Fruit fly (Drosophila melanogaster) Kc167 (cell line): ENCODE results near the gene Ccp84Ae.

ENCODE experiments used
- Myc ChIP-seq: fragments of >200 bp; optimal IDR thresholded peaks from 2 replicates; lab custom pipeline; 2017; ENCODE audit warnings: missing external identifiers
- Sin3A ChIP-seq: fragments of >200 bp; optimal IDR thresholded peaks from 2 replicates; lab custom pipeline; 2018; ENCODE audit warnings: missing external identifiers
- h ChIP-seq: fragments of >200 bp; optimal IDR thresholded peaks from 3 replicates; lab custom pipeline; 2018; ENCODE audit warnings: missing external identifiers
- insv ChIP-seq: fragments of >200 bp; optimal IDR thresholded peaks from 3 replicates; lab custom pipeline; 2018; ENCODE audit warnings: missing external identifiers
- psq ChIP-seq: fragments of >200 bp; optimal IDR thresholded peaks from 2 replicates; lab custom pipeline; 2017; ENCODE audit warnings: missing external identifiers
- ttk ChIP-seq: sonication (Bioruptor generic); optimal IDR thresholded peaks from 2 replicates; lab custom pipeline; 2017; ENCODE audit warnings: missing external identifiers

Gene Ccp84Ae

DNA sequence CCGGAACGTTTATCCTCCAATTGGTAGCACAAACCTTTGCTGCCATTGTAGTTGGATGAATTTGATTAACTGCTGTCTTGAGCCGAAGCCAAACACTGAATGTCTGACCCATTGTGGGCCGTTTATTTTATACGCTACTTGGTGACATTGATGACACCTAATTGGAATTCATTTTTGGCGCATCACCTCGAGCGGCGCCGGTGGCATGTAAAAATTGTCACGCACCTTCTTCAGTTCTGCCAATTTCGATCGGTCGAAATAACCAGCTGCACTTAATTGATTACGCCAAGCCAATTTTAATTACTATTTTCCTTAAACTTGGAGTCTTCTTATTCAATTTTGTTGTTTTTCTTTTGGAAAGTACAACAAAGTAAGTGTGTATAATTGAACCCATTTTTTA lies at the start of gene Ccp84Ae:
Gene Ccp84Ae (minus strand): TSS at position 101 of the 400 bp plus-strand sequence.
- TF ChIP-seq h (no peak), Sin3A (lab: Kevin White, UChicago) (no peak), Myc (lab: Kevin White, UChicago) (no peak), ttk (lab: Kevin White, UChicago) (no peak), psq (lab: Kevin White, UChicago) (no peak), insv (no peak)

DNA sequence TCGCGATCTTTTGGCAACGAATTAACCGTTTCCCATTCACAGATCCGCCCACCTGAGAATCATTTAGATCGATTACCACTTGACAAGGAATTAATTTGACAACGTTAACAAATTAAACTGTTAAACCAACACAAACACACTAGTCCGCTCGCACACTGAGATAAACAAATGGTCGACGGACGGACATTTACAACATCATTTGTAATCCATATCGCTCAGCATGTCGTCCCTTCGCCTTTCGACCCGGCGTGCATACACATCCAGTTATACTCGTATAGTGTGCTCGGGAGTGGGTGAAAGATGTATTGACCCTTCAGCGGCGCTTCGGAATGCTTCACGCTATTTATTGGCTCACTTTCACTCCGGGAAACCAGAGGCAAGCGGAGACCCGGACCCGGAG lies 44.2 kb upstream of the Ccp84Ae start:
- TF ChIP-seq ttk (lab: Kevin White, UChicago) (no peak), h (no peak), psq (lab: Kevin White, UChicago) (no peak), insv (no peak), Myc (lab: Kevin White, UChicago) (no peak), Sin3A (lab: Kevin White, UChicago) (no peak)

DNA sequence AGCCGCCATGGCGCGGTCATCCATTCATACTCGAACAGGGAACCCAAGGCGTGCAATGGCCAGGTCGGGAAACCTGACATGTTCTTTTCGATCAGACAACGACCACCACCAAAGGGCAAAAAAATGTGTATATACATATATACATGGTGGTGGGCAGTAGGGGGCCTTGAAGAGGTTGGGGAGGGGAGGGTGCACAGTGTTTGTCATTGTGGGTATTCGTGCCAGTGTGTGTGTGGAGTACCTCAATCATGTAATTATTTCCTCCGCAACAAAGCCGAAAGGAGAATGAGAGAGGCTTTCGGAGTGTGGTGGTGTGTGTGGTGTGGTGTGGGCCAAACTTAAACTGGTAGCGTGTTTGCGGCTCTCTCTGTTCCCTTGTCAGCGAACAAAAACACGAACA lies 34.6 kb upstream of the Ccp84Ae start:
- TF ChIP-seq h (no peak), insv (no peak), ttk (lab: Kevin White, UChicago) (no peak), Myc (lab: Kevin White, UChicago) (no peak), Sin3A (lab: Kevin White, UChicago) (no peak), psq (lab: Kevin White, UChicago) (no peak)

DNA sequence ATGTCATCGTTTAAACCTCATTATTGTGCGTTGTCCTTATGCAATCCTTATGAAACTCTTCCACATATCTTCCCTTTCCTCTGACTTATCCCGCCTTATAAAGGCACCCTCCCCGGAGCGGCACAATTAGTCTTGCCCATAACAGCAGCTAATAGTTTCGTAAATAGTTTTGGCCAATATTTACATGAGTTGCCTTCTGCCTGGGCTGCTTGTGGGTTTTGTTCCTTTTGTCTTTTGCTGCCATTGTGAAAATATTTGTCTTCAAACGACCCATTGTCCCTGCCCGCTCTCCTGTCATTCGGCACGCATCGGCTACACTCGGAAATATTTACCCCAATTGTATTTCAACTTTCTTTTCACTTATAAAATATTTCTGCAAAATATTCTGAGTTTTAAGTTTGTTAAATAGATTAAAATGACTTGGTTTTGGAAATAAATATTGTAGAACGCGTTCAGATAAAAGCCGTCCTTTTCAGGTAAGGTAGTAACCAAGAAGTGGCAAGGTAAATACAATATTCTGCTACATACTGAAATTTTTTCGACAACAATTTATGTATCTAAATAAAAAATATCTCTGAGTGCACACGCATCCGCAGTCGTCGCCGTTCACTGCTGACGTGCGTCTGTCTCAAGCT lies 32.1 kb upstream of the Ccp84Ae start:
- no peak for TF ChIP-seq Sin3A (lab: Kevin White, UChicago)
- TF ChIP-seq psq (lab: Kevin White, UChicago) = no peak
- no peak for TF ChIP-seq Myc (lab: Kevin White, UChicago)
- TF ChIP-seq h = no peak
- TF ChIP-seq insv = no peak
- TF ChIP-seq ttk (lab: Kevin White, UChicago) = no peak

DNA sequence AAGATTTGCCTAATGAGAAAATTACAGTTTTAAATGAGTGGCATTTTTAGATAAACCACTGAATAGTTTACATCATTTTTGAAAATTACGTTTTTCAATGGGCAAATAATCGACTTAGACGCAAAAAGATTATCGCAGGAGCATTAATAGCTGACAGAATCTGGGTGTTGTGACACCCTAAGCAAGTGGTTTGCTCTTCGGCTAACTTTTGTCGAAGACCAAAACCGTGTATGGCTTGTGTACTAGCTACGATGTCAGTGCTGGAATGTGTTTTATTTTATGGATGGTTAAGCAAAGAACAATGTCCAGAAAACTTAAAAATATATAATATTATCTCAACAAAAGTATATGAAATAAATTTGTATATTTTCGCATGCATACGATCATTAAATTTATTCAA lies 17.3 kb upstream of the Ccp84Ae start:
- TF ChIP-seq psq (lab: Kevin White, UChicago) = no peak
- TF ChIP-seq h = no peak
- no peak for TF ChIP-seq Sin3A (lab: Kevin White, UChicago)
- no peak for TF ChIP-seq Myc (lab: Kevin White, UChicago)
- no peak for TF ChIP-seq insv
- TF ChIP-seq ttk (lab: Kevin White, UChicago) = no peak

DNA sequence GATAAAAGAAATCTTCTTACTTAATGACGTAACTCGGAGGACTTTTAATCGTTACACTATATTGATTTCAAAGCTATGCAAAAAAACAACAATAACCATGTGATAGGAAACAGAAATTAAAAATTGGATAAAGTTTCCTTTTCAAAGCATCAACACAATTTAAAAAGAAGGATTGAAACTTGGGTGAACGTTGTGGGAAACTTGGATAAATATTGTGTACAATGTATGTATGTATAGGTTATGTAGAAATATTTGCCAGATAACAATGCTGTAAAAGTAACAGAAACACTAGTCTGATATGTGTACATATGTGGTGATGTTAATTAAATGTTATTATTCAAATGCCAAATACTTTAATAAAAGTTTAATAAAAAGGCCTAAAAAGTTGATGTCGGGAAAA lies 14.8 kb upstream of the Ccp84Ae start:
- TF ChIP-seq Myc (lab: Kevin White, UChicago) = no peak
- no peak for TF ChIP-seq Sin3A (lab: Kevin White, UChicago)
- TF ChIP-seq insv = no peak
- no peak for TF ChIP-seq h
- TF ChIP-seq psq (lab: Kevin White, UChicago) = no peak
- no peak for TF ChIP-seq ttk (lab: Kevin White, UChicago)

DNA sequence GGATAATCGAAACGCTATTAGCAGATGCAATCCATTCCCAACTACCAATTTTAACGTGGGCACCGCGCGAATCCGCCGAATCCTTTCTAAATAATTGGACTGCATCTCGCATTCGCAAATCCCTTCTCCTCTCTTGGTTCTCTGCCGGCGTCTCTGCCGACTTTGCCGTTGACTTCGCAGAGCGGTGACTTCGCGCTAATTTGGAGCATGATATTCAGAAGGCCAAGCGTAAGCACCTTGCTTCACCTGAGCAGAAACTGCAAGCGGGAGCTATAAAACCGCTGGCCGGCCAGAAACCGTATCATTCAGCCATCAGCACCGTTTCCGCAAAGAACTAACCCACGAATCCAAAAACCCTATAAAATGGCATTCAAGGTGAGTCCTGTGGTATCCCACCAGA lies 12.2 kb upstream of the Ccp84Ae start, which contains the start of gene Ccp84Aa:
Gene Ccp84Aa (plus strand): TSS at position 301 of the 400 bp plus-strand sequence.
- no peak for TF ChIP-seq Myc (lab: Kevin White, UChicago)
- TF ChIP-seq psq (lab: Kevin White, UChicago) = no peak
- no peak for TF ChIP-seq Sin3A (lab: Kevin White, UChicago)
- TF ChIP-seq insv = no peak
- no peak for TF ChIP-seq h
- no peak for TF ChIP-seq ttk (lab: Kevin White, UChicago)

DNA sequence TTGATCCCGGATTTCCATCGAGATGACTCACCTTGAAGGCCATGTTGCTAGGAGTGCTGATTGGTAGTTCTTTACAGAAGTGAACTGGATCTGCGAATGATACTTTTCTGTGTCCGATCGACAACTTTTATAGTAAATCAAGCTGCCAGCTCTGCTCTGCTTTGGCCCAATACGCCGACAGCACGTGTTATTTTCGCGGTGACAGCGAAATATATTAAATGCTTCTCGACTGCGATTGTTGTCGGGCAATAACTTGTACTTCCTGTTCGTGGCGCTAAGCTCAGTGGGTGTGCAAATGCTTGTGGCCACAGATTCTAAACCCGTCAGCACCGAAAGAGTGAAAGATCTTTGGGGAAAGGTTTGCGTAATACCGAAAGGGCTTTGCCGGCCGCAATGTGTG lies 11.2 kb upstream of the Ccp84Ae start, which contains the start of gene Ccp84Ab:
Gene Ccp84Ab (minus strand): TSS at position 101 of the 400 bp plus-strand sequence.
- TF ChIP-seq psq (lab: Kevin White, UChicago) (no peak), Sin3A (lab: Kevin White, UChicago) (no peak)

DNA sequence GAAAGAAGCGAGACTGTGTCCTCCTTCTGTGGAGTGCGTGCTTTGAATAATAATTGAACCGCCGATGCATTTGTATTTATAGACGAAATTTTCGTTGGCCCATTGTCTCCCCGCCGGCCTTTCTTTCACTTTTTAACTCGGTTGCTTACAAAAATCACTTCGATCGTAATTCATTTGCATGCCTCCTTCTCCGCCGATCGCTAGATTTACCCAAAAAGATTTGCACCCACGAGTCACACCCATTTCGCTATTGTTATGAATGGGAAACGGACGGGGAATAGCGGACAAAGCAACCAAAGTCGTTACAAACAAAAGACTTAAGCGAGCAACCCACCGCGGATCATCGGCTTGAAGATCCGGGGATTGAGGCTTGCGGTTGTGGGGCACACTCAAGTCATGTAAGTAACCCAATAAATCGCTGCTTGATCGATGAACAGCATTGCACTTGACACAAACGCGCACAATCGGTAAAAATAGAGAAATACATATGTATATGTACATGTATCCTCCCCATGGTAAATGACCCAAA lies 4.7 kb upstream of the Ccp84Ae start, which contains the start of gene Ccp84Ac:
Gene Ccp84Ac (minus strand): TSS at position 51 of the 529 bp plus-strand sequence.
- TF ChIP-seq ttk (lab: Kevin White, UChicago) (no peak), Sin3A (lab: Kevin White, UChicago) (no peak), Myc (lab: Kevin White, UChicago) (no peak), insv (no peak), psq (lab: Kevin White, UChicago) (no peak), h (no peak)

DNA sequence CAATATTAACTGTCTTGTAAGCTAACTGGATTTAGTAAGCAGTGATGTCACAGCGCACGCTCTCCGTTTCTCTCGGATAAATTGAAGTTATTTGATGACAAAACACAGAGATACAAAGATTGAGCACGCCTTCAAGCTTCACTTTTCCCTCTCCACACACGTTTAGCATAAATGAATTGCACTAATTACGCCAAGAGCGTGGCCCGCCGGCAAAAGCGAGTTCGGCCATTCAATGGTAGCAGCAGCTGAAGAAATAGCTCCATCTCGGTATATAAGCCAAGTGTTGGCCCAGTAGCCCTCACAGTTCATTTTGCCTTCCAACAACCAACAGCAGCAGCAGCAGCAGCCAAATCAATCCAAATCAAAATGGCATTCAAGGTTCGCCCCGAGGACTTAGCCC lies 874 bp upstream of the Ccp84Ae start, which contains the start of gene Ccp84Ad:
Gene Ccp84Ad (plus strand): TSS at position 301 of the 400 bp plus-strand sequence.
- no peak for TF ChIP-seq Myc (lab: Kevin White, UChicago)
- TF ChIP-seq Sin3A (lab: Kevin White, UChicago) = no peak
- no peak for TF ChIP-seq h
- no peak for TF ChIP-seq ttk (lab: Kevin White, UChicago)
- TF ChIP-seq insv = no peak
- TF ChIP-seq psq (lab: Kevin White, UChicago) = no peak

DNA sequence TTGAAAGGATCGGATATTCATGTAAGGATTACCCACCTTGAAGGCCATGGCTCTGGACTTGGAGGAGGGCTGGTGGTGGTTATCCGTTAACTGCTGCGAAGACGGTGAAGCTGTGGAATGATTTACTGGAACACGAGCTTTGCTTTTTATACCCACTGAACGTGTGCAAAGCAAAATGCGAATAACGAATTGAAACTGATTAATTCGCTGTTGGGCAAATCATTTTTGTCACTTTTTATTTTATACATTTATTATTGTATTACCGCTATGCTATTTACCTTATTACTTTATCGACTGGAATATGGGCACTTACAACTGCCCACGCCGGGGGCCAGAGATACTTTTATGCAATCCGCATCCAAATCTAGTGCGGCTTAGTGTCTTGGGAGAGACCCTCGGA lies 1.4 kb downstream of the Ccp84Ae start, which contains the start of gene Ccp84Af:
Gene Ccp84Af (minus strand): TSS at position 101 of the 400 bp plus-strand sequence.
- TF ChIP-seq Myc (lab: Kevin White, UChicago) = no peak
- TF ChIP-seq h = no peak
- no peak for TF ChIP-seq ttk (lab: Kevin White, UChicago)
- no peak for TF ChIP-seq insv
- no peak for TF ChIP-seq psq (lab: Kevin White, UChicago)
- TF ChIP-seq Sin3A (lab: Kevin White, UChicago) = no peak

DNA sequence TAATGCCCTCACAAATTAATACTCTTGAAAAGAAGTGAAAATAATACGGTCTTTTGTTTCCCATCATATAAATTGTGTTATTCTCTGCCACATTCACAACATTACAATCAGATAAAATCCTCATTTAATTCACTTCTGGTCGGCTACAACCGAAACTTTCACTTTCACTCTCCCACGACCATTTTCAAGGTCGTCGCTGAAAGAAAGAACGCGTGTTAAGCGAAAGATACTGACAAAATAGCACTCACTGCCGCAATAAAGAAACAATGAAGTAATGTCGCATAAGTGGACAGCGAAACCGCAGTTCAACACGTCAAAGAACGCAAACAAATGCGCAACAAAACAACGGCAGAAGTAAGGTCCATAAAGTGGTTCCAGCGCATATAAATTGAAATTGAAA lies 3.4 kb downstream of the Ccp84Ae start:
- TF ChIP-seq insv = no peak
- no peak for TF ChIP-seq h
- TF ChIP-seq Sin3A (lab: Kevin White, UChicago) = no peak
- no peak for TF ChIP-seq ttk (lab: Kevin White, UChicago)
- no peak for TF ChIP-seq psq (lab: Kevin White, UChicago)
- no peak for TF ChIP-seq Myc (lab: Kevin White, UChicago)
